Worm (Caenorhabditis elegans) whole organism, L4 larva: ENCODE results near the gene nstp-2.

Source experiments
- F10B5.3 ChIP-seq: sonication (generic microtip); optimal IDR thresholded peaks from 2 replicates; lab custom pipeline; 2016; ENCODE audit warnings: mild to moderate bottlenecking, missing genetic modification characterization, missing compliant biosample characterization
- F44E2.7 ChIP-seq: fragments of 200-800 bp; sonication (Bioruptor generic); IDR thresholded peaks from 2 replicates; pipeline ENCODE4 v2.1.2; 2022; ENCODE audit warnings: missing genetic modification characterization, missing compliant biosample characterization
- T26A8.4 ChIP-seq: fragments of 200-800 bp; sonication (Bioruptor generic); IDR thresholded peaks from 2 replicates; pipeline ENCODE4 v1.3.6; 2022; ENCODE audit warnings: missing genetic modification characterization, missing compliant biosample characterization
- Y105C5A.15 ChIP-seq: fragments of 200-800 bp; sonication (Bioruptor generic); IDR thresholded peaks from 2 replicates; pipeline ENCODE4 v1.3.6; 2022; ENCODE audit warnings: missing genetic modification characterization, missing compliant biosample characterization
- Y48G9A.11 ChIP-seq: fragments of 200-800 bp; sonication (Bioruptor generic); IDR thresholded peaks from 2 replicates; pipeline ENCODE4 v1.3.6; 2022; ENCODE audit warnings: missing genetic modification reagents, missing genetic modification characterization, missing compliant biosample characterization
- Y5F2A.4 ChIP-seq: fragments of 200-800 bp; sonication (Bioruptor generic); optimal IDR thresholded peaks from 2 replicates; lab custom pipeline; 2018; ENCODE audit warnings: mild to moderate bottlenecking, missing genetic modification characterization, missing compliant biosample characterization
- Y75B8A.6 ChIP-seq: fragments of 200-800 bp; sonication (Bioruptor generic); IDR thresholded peaks from 2 replicates; pipeline ENCODE4 v1.3.6; 2022; ENCODE audit warnings: missing genetic modification reagents, missing genetic modification characterization, missing compliant biosample characterization
- ZK546.5 ChIP-seq, 2 experiments: sonication (generic microtip); optimal IDR thresholded peaks; 2 replicates each; lab custom pipeline; 2017; ENCODE audit warnings: missing biosample characterization in 2 of 2, missing genetic modification characterization in 2 of 2
- aha-1 ChIP-seq: fragments of 150-350 bp; peaks from one replicate; lab custom pipeline; 2014; ENCODE audit warnings: missing biosample characterization, missing genetic modification characterization
- cey-2 ChIP-seq: sonication (generic microtip); optimal IDR thresholded peaks from 3 replicates; lab custom pipeline; 2017; ENCODE audit warnings: missing genetic modification characterization, mild to moderate bottlenecking, missing compliant biosample characterization, antibody characterized with exemption, borderline replicate concordance; ENCODE audit not compliant: insufficient read depth
- daf-12 ChIP-seq: fragments of 150-350 bp; optimal IDR thresholded peaks from 2 replicates; lab custom pipeline; 2014; ENCODE audit warnings: missing biosample characterization, missing genetic modification reagents, missing genetic modification characterization
- hlh-11 ChIP-seq: fragments of 200-800 bp; sonication (Bioruptor generic); optimal IDR thresholded peaks from 2 replicates; lab custom pipeline; 2018; ENCODE audit warnings: mild to moderate bottlenecking, missing genetic modification characterization, missing compliant biosample characterization
- hlh-30 ChIP-seq: sonication (generic microtip); optimal IDR thresholded peaks from 2 replicates; lab custom pipeline; 2017; ENCODE audit warnings: antibody characterized with exemption, mild to moderate bottlenecking, missing genetic modification characterization, missing compliant biosample characterization; ENCODE audit not compliant: insufficient read depth
- jun-1 ChIP-seq: fragments of 150-350 bp; optimal IDR thresholded peaks from 2 replicates; lab custom pipeline; 2014; ENCODE audit warnings: missing biosample characterization, missing genetic modification reagents, missing genetic modification characterization
- lin-13 ChIP-seq: fragments of 150-350 bp; optimal IDR thresholded peaks from 2 replicates; lab custom pipeline; 2014; ENCODE audit warnings: missing biosample characterization, missing genetic modification reagents, missing genetic modification characterization
- lsy-2 ChIP-seq, 2 experiments: fragments of 150-350 bp in 1 of 2; sonication (generic microtip) in 1 of 2; optimal IDR thresholded peaks; 2 replicates each; lab custom pipeline; 2014 to 2017; ENCODE audit warnings: missing biosample characterization in 2 of 2, missing genetic modification characterization in 2 of 2
- madf-5 ChIP-seq, 2 experiments: fragments of 200-800 bp; sonication (Bioruptor generic); IDR thresholded peaks; 2 replicates each; pipeline ENCODE4 v1.3.6; 2022; ENCODE audit warnings: missing compliant biosample characterization in 2 of 2, missing genetic modification characterization in 2 of 2
- madf-9 ChIP-seq: fragments of 200-800 bp; sonication (Bioruptor generic); conservative IDR thresholded peaks from 2 replicates; pipeline ENCODE4 v1.3.6; 2022; ENCODE audit warnings: missing genetic modification reagents, missing genetic modification characterization, missing compliant biosample characterization
- mdl-1 ChIP-seq, 2 experiments: fragments of 150-350 bp in 1 of 2; sonication (generic microtip) in 1 of 2; optimal IDR thresholded peaks; 2 replicates each; lab custom pipeline; 2014 to 2017; ENCODE audit warnings: missing biosample characterization in 2 of 2, missing genetic modification characterization in 2 of 2
- mdt-29 ChIP-seq: fragments of 200-800 bp; sonication (Bioruptor generic); IDR thresholded peaks from 2 replicates; pipeline ENCODE4 v1.3.6; 2022; ENCODE audit warnings: missing genetic modification reagents, missing genetic modification characterization, missing compliant biosample characterization
- mxl-2 ChIP-seq: fragments of 200-800 bp; sonication (Bioruptor generic); conservative IDR thresholded peaks from 2 replicates; pipeline ENCODE4 v1.3.6; 2022; ENCODE audit warnings: missing genetic modification reagents, missing genetic modification characterization, missing compliant biosample characterization
- mxl-3 ChIP-seq: fragments of 200-800 bp; sonication (Bioruptor generic); optimal IDR thresholded peaks from 2 replicates; lab custom pipeline; 2018; ENCODE audit warnings: mild to moderate bottlenecking, missing genetic modification characterization, missing compliant biosample characterization
- nhr-11 ChIP-seq: fragments of 150-350 bp; optimal IDR thresholded peaks from 2 replicates; lab custom pipeline; 2014; ENCODE audit warnings: missing biosample characterization, missing genetic modification characterization
- nhr-25 ChIP-seq: sonication (generic microtip); optimal IDR thresholded peaks from 2 replicates; lab custom pipeline; 2017; ENCODE audit warnings: missing genetic modification characterization, mild to moderate bottlenecking, missing compliant biosample characterization, antibody characterized with exemption, moderate library complexity, borderline replicate concordance; ENCODE audit not compliant: insufficient read depth
- nhr-28 ChIP-seq: fragments of 150-350 bp; optimal IDR thresholded peaks from 2 replicates; lab custom pipeline; 2014; ENCODE audit warnings: missing biosample characterization, missing genetic modification characterization
- nhr-48 ChIP-seq: sonication (generic microtip); optimal IDR thresholded peaks from 2 replicates; lab custom pipeline; 2016; ENCODE audit warnings: mild to moderate bottlenecking, missing genetic modification characterization, missing compliant biosample characterization
- pqm-1 ChIP-seq: sonication (generic microtip); optimal IDR thresholded peaks from 2 replicates; lab custom pipeline; 2017; ENCODE audit warnings: missing biosample characterization, missing genetic modification characterization
- rbr-2 ChIP-seq: sonication (generic microtip); optimal IDR thresholded peaks from 2 replicates; lab custom pipeline; 2016; ENCODE audit warnings: missing genotype, missing genetic modification characterization, missing compliant biosample characterization
- sdz-12 ChIP-seq: fragments of 200-800 bp; sonication (Bioruptor generic); optimal IDR thresholded peaks from 2 replicates; lab custom pipeline; 2018; ENCODE audit warnings: mild to moderate bottlenecking, missing genetic modification characterization, missing compliant biosample characterization
- spr-1 ChIP-seq: sonication (generic microtip); optimal IDR thresholded peaks from 2 replicates; lab custom pipeline; 2016; ENCODE audit warnings: mild to moderate bottlenecking, missing genetic modification characterization, missing compliant biosample characterization
- spr-3 ChIP-seq: fragments of 200-800 bp; sonication (Bioruptor generic); optimal IDR thresholded peaks from 2 replicates; lab custom pipeline; 2018; ENCODE audit warnings: mild to moderate bottlenecking, missing genetic modification characterization, missing compliant biosample characterization
- zip-2 ChIP-seq: fragments of 150-350 bp; optimal IDR thresholded peaks from 2 replicates; lab custom pipeline; 2014; ENCODE audit warnings: missing biosample characterization, missing genetic modification characterization
- ztf-11 ChIP-seq: fragments of 150-350 bp; optimal IDR thresholded peaks from 2 replicates; lab custom pipeline; 2014; ENCODE audit warnings: missing biosample characterization, missing genetic modification characterization
- ztf-7 ChIP-seq: fragments of 150-350 bp; optimal IDR thresholded peaks from 2 replicates; lab custom pipeline; 2014; ENCODE audit warnings: missing biosample characterization, missing genetic modification characterization

The nstp-2 gene

DNA sequence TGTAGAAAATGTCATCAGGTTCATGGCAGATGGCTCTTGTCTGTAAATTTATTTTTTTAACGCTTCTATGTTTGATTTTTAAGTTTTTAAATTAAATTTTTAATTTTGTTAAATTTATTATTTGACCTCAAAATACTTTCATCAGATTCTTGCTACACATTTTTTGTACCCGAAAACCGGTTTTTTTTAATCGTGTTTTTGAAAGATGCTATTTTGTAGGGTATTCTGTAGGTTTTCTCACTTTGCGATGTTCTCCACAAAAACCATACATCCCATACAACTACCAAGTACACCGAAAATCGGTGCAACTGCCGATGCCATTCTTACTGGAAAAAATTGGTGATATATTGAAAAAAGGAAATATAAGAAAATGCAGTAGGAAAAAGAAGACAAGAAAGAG is at the start of gene nstp-2:
nstp-2 (minus strand) TSS at position 326 of the 400 bp plus-strand sequence.
- no peak for TF ChIP-seq ztf-7
- no peak for TF ChIP-seq Y5F2A.4
- no peak for TF ChIP-seq mdl-1 (tag; optimal IDR thresholded peaks at IDR 0.05; lab: Kevin White, UChicago)
- TF ChIP-seq T26A8.4 (GFP tag; lab: Robert Waterston, UW) = no peak
- TF ChIP-seq nhr-25 (tag; lab: Kevin White, UChicago) = no peak
- TF ChIP-seq spr-3 = no peak
- TF ChIP-seq hlh-30 (tag; lab: Kevin White, UChicago) = no peak
- no peak for TF ChIP-seq cey-2 (tag; lab: Kevin White, UChicago)
- peak; percentile 86 for TF ChIP-seq nhr-28 (tag; lab: Kevin White, UChicago)
- TF ChIP-seq, all 104 proteins: peak for 1

- TF ChIP-seq hlh-11 = peak; percentile 28
- TF ChIP-seq mdl-1 (tag; optimal IDR thresholded peaks at IDR 0.05; lab: Kevin White, UChicago) = peak in 1 of 2 experiments; percentile 46
- no peak for TF ChIP-seq jun-1
- TF ChIP-seq madf-5 (GFP tag; IDR thresholded peaks at IDR 0.05; lab: Robert Waterston, UW) = no peak
- TF ChIP-seq mxl-3 (GFP tag; lab: Kevin White, UChicago) = peak; percentile 73
- TF ChIP-seq hlh-30 (tag; lab: Kevin White, UChicago) = peak; percentile 36
- peak; percentile 60 for TF ChIP-seq nhr-28 (tag; lab: Kevin White, UChicago)
- peak; percentile 2 for TF ChIP-seq aha-1 (tag; lab: Kevin White, UChicago)
Measured at ce11 chrIV:6655747-6656146, 49.8 kb upstream of the nstp-2 start.

- peak; percentile 31 for TF ChIP-seq cey-2 (tag; lab: Kevin White, UChicago)
- TF ChIP-seq hlh-30 (tag; lab: Kevin White, UChicago) = no peak
- no peak for TF ChIP-seq mdt-29 (GFP tag; lab: Robert Waterston, UW)
- TF ChIP-seq F44E2.7 (GFP tag; lab: Robert Waterston, UW) = no peak
- TF ChIP-seq Y48G9A.11 (GFP tag; lab: Robert Waterston, UW) = no peak
- no peak for TF ChIP-seq pqm-1 (tag; lab: Kevin White, UChicago)
- TF ChIP-seq spr-1 (tag; lab: Kevin White, UChicago) = peak; percentile 11
- peak; percentile 50 for TF ChIP-seq nhr-28 (tag; lab: Kevin White, UChicago)
- TF ChIP-seq F10B5.3 (tag; lab: Kevin White, UChicago) = no peak
- TF ChIP-seq madf-9 (GFP tag; lab: Robert Waterston, UW) = no peak
- TF ChIP-seq nhr-48 (tag; lab: Kevin White, UChicago) = peak; percentile 39
- no peak for TF ChIP-seq zip-2 (tag; lab: Kevin White, UChicago)
- no peak for TF ChIP-seq spr-3
- no peak for TF ChIP-seq Y105C5A.15 (GFP tag; lab: Robert Waterston, UW)
- TF ChIP-seq mxl-3 (GFP tag; lab: Kevin White, UChicago) = peak; percentile 21
- no peak for TF ChIP-seq ZK546.5 (tag; optimal IDR thresholded peaks at IDR 0.05; lab: Kevin White, UChicago)
- TF ChIP-seq lin-13 (GFP tag; lab: Kevin White, UChicago) = no peak
- no peak for TF ChIP-seq mxl-2 (GFP tag; lab: Robert Waterston, UW)
- no peak for TF ChIP-seq sdz-12 (GFP tag; lab: Kevin White, UChicago)
- TF ChIP-seq daf-12 = no peak
- TF ChIP-seq hlh-11 = peak; percentile 61
Measured at ce11 chrIV:6653663-6654201, 47.7 kb upstream of the nstp-2 start.

- TF ChIP-seq nhr-28 (tag; lab: Kevin White, UChicago) = peak; percentile 20
- no peak for TF ChIP-seq lsy-2 (tag; optimal IDR thresholded peaks at IDR 0.05; lab: Kevin White, UChicago)
Measured at ce11 chrIV:6652479-6653022, 46.6 kb upstream of the nstp-2 start.

ce11 chrIV:6648625-6649024 is 42.6 kb upstream of the nstp-2 start:
- TF ChIP-seq lsy-2 (tag; optimal IDR thresholded peaks at IDR 0.05; lab: Kevin White, UChicago) (peak in 1 of 2 experiments; percentile 32), ztf-11 (tag; lab: Kevin White, UChicago) (no peak), nhr-11 (tag; lab: Kevin White, UChicago) (no peak), Y75B8A.6 (no peak), rbr-2 (tag; lab: Kevin White, UChicago) (peak; percentile 19)
